Fruit fly (Drosophila melanogaster) whole organism, prepupa: ENCODE measurements around the gene CG6788.
"Not testable (repeated sequence)": the region's sequence is repeated elsewhere in the genome, so short reads cannot be mapped to it uniquely, and the experiment has no call there.

Experiments used
- CG10631 ChIP-seq: fragments of 200-800 bp; sonication (Bioruptor generic); optimal IDR thresholded peaks from 2 replicates; lab custom pipeline; 2016; ENCODE audit warnings: missing biosample characterization, missing genetic modification characterization
- CG10669 ChIP-seq: fragments of 200-800 bp; sonication (Bioruptor generic); optimal IDR thresholded peaks from 3 replicates; lab custom pipeline; 2018; ENCODE audit warnings: missing biosample characterization, mild to moderate bottlenecking, missing genetic modification characterization, moderate library complexity
- CG11762 ChIP-seq: fragments of 200-800 bp; sonication (Bioruptor generic); optimal IDR thresholded peaks from 3 replicates; lab custom pipeline; 2016; ENCODE audit warnings: missing biosample characterization, missing genetic modification characterization; ENCODE audit not compliant: insufficient read depth
- CG11902 ChIP-seq: fragments of 200-800 bp; sonication (Bioruptor generic); optimal IDR thresholded peaks from 3 replicates; lab custom pipeline; 2016; ENCODE audit warnings: missing biosample characterization, missing genetic modification characterization
- CG1621 ChIP-seq: fragments of 200-800 bp; sonication (Bioruptor generic); optimal IDR thresholded peaks from 3 replicates; lab custom pipeline; 2018; ENCODE audit warnings: missing biosample characterization, mild to moderate bottlenecking, missing genetic modification characterization
- CG3032 ChIP-seq: fragments of 200-800 bp; optimal IDR thresholded peaks from 2 replicates; lab custom pipeline; 2019; ENCODE audit warnings: missing biosample characterization, mild to moderate bottlenecking, missing genetic modification characterization, moderate library complexity
- CG31627 ChIP-seq: fragments of 200-800 bp; sonication (Bioruptor generic); optimal IDR thresholded peaks from 3 replicates; lab custom pipeline; 2016; ENCODE audit warnings: missing biosample characterization, missing genetic modification characterization
- CG32006 ChIP-seq: fragments of 200-800 bp; sonication (Bioruptor generic); optimal IDR thresholded peaks from 3 replicates; lab custom pipeline; 2017; ENCODE audit warnings: missing biosample characterization, mild to moderate bottlenecking, missing genetic modification characterization
- CG34406 ChIP-seq: fragments of 200-800 bp; sonication (Bioruptor generic); optimal IDR thresholded peaks from 3 replicates; lab custom pipeline; 2016; ENCODE audit warnings: missing biosample characterization, missing genetic modification characterization
- CG4318 ChIP-seq: fragments of 200-800 bp; sonication (Bioruptor generic); optimal IDR thresholded peaks from 3 replicates; lab custom pipeline; 2017; ENCODE audit warnings: missing biosample characterization, mild to moderate bottlenecking, missing genetic modification characterization
- CG6163 ChIP-seq: fragments of 200-800 bp; sonication (Bioruptor generic); IDR thresholded peaks from 3 replicates; pipeline ENCODE4 v1.3.6; 2022; ENCODE audit warnings: missing biosample characterization, missing genetic modification characterization
- CG6276 ChIP-seq: fragments of 200-800 bp; sonication (Bioruptor generic); optimal IDR thresholded peaks from 2 replicates; lab custom pipeline; 2017; ENCODE audit warnings: missing biosample characterization, mild to moderate bottlenecking, missing genetic modification characterization
- CG6792 ChIP-seq: fragments of 200-800 bp; sonication (Bioruptor generic); optimal IDR thresholded peaks from 3 replicates; lab custom pipeline; 2016; ENCODE audit warnings: missing biosample characterization, missing genetic modification characterization
- CG6808 ChIP-seq: fragments of 200-800 bp; sonication (Bioruptor generic); optimal IDR thresholded peaks from 3 replicates; lab custom pipeline; 2017; ENCODE audit warnings: missing biosample characterization, missing genetic modification characterization, mild to moderate bottlenecking, moderate library complexity, missing genetic modification reagents
- CG6854 ChIP-seq: fragments of 200-800 bp; sonication (Bioruptor generic); optimal IDR thresholded peaks from 2 replicates; lab custom pipeline; 2017; ENCODE audit warnings: missing biosample characterization, mild to moderate bottlenecking, missing genetic modification characterization
- CG7368 ChIP-seq: fragments of 200-800 bp; sonication (Bioruptor generic); optimal IDR thresholded peaks from 3 replicates; lab custom pipeline; 2016; ENCODE audit warnings: missing biosample characterization, missing genetic modification characterization
- Eip78C ChIP-seq: fragments of 200-800 bp; sonication (Bioruptor generic); peaks from one replicate; lab custom pipeline; 2016; ENCODE audit warnings: missing biosample characterization, missing genetic modification characterization
- Ets96B ChIP-seq: fragments of 200-800 bp; optimal IDR thresholded peaks from 2 replicates; lab custom pipeline; 2019; ENCODE audit warnings: missing biosample characterization, mild to moderate bottlenecking, missing genetic modification characterization, moderate library complexity
- Gug ChIP-seq: fragments of 200-800 bp; sonication (Bioruptor generic); IDR thresholded peaks from 2 replicates; pipeline ENCODE4 v1.3.6; 2022; ENCODE audit warnings: missing biosample characterization, missing genetic modification characterization
- Hr38 ChIP-seq: sonication (Bioruptor generic); optimal IDR thresholded peaks from 2 replicates; lab custom pipeline; 2016; ENCODE audit warnings: missing biosample characterization, missing genetic modification characterization
- Hr4 ChIP-seq: fragments of 200-800 bp; sonication (Bioruptor generic); optimal IDR thresholded peaks from 3 replicates; lab custom pipeline; 2016; ENCODE audit warnings: missing biosample characterization, missing genetic modification characterization
- Lpt ChIP-seq: fragments of 200-800 bp; sonication (Bioruptor generic); optimal IDR thresholded peaks from 3 replicates; lab custom pipeline; 2016; ENCODE audit warnings: missing biosample characterization, missing genetic modification characterization
- Met ChIP-seq: fragments of 200-800 bp; sonication (Bioruptor generic); optimal IDR thresholded peaks from 3 replicates; lab custom pipeline; 2016; ENCODE audit warnings: missing biosample characterization, missing genetic modification characterization
- Smox ChIP-seq: fragments of 200-800 bp; sonication (Bioruptor generic); optimal IDR thresholded peaks from 3 replicates; lab custom pipeline; 2016; ENCODE audit warnings: missing biosample characterization, missing genetic modification characterization
- Sox102F ChIP-seq: fragments of 200-800 bp; sonication (Bioruptor generic); optimal IDR thresholded peaks from 2 replicates; lab custom pipeline; 2016; ENCODE audit warnings: missing biosample characterization, mild to moderate bottlenecking, missing genetic modification characterization
- Sox14 ChIP-seq: fragments of 200-800 bp; sonication (Bioruptor generic); optimal IDR thresholded peaks from 3 replicates; lab custom pipeline; 2016; ENCODE audit warnings: missing biosample characterization, missing genetic modification characterization
- achi ChIP-seq: fragments of 200-800 bp; sonication (Bioruptor generic); optimal IDR thresholded peaks from 3 replicates; lab custom pipeline; 2016; ENCODE audit warnings: missing biosample characterization, missing genetic modification characterization
- acj6 ChIP-seq: fragments of 200-800 bp; sonication (Bioruptor generic); optimal IDR thresholded peaks from 3 replicates; lab custom pipeline; 2016; ENCODE audit warnings: missing biosample characterization, missing genetic modification characterization
- cyc ChIP-seq: fragments of 200-800 bp; sonication (Bioruptor generic); optimal IDR thresholded peaks from 3 replicates; lab custom pipeline; 2016; ENCODE audit warnings: missing biosample characterization, missing genetic modification characterization
- dsx ChIP-seq: fragments of 200-800 bp; optimal IDR thresholded peaks from 3 replicates; lab custom pipeline; 2019; ENCODE audit warnings: missing biosample characterization, mild to moderate bottlenecking, missing genetic modification characterization, moderate library complexity; ENCODE audit not compliant: poor library complexity, severe bottlenecking
- fd85E ChIP-seq: fragments of 200-800 bp; sonication (Bioruptor generic); optimal IDR thresholded peaks from 3 replicates; lab custom pipeline; 2016; ENCODE audit warnings: missing biosample characterization, missing genetic modification characterization
- fkh ChIP-seq: fragments of 200-800 bp; sonication (Bioruptor generic); optimal IDR thresholded peaks from 3 replicates; lab custom pipeline; 2017; ENCODE audit warnings: missing biosample characterization, mild to moderate bottlenecking, missing genetic modification characterization, moderate library complexity
- lz ChIP-seq: fragments of 200-800 bp; sonication (Bioruptor generic); optimal IDR thresholded peaks from 3 replicates; lab custom pipeline; 2016; ENCODE audit warnings: missing biosample characterization, missing genetic modification characterization
- net ChIP-seq: fragments of 200-800 bp; sonication (Bioruptor generic); optimal IDR thresholded peaks from 3 replicates; lab custom pipeline; 2016; ENCODE audit warnings: missing biosample characterization, missing genetic modification characterization
- spab ChIP-seq: fragments of 200-800 bp; sonication (Bioruptor generic); optimal IDR thresholded peaks from 2 replicates; lab custom pipeline; 2017; ENCODE audit warnings: missing biosample characterization, mild to moderate bottlenecking, missing genetic modification characterization, missing genetic modification reagents
- svp ChIP-seq: fragments of 200-800 bp; sonication (Bioruptor generic); peaks from one replicate; lab custom pipeline; 2016; ENCODE audit warnings: missing biosample characterization, missing genetic modification characterization
- topi ChIP-seq: fragments of 200-800 bp; sonication (Bioruptor generic); optimal IDR thresholded peaks from 3 replicates; lab custom pipeline; 2016; ENCODE audit warnings: missing biosample characterization, missing genetic modification characterization
- vri ChIP-seq: fragments of 200-800 bp; sonication (Bioruptor generic); optimal IDR thresholded peaks from 3 replicates; lab custom pipeline; 2016; ENCODE audit warnings: missing biosample characterization, mild to moderate bottlenecking, missing genetic modification characterization

The CG6788 gene

DNA sequence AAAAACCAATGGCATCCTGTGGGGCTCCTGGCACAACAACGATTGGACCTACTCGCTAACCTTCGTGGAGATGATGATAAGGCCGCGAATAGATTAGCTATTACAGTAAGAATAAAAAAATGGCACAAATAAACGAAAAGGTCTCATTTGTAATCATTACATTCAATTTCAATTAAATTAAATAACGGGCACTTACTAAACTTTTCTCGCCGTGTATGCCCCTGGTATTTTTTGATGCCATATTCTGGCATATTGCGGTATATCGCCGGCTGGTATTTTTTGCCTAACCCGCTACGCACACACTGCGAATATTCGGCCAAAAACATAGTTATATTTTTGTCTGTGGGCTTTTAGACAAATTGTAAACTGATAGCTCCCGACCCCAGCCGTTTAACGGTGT, 1.3 kb downstream of the CG6788 start, which contains the start of gene Gss1:
Gene Gss1 (plus strand): TSS at position 301 of the 400 bp plus-strand sequence.
- TF ChIP-seq topi; lz (GFP tag; lab: Kevin White, UChicago); CG1621: not testable (repeated sequence)

DNA sequence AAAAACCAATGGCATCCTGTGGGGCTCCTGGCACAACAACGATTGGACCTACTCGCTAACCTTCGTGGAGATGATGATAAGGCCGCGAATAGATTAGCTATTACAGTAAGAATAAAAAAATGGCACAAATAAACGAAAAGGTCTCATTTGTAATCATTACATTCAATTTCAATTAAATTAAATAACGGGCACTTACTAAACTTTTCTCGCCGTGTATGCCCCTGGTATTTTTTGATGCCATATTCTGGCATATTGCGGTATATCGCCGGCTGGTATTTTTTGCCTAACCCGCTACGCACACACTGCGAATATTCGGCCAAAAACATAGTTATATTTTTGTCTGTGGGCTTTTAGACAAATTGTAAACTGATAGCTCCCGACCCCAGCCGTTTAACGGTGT, 11.4 kb downstream of the CG6788 start, which contains the start of gene Gss2:
Gene Gss2 (plus strand): TSS at position 301 of the 400 bp plus-strand sequence.
- TF ChIP-seq CG10669, CG6276, CG11902 (GFP tag; lab: Kevin White, UChicago): not testable (repeated sequence)

dm6 chrX:17907184-17908006, 19.4 kb downstream of the CG6788 start, which contains the start of the genes CG7772 and Vps4:
Gene CG7772, minus strand, starts transcription at chrX:17907261.
Gene Vps4, plus strand, starts transcription at chrX:17907692.
- no peak for TF ChIP-seq acj6 (GFP tag; lab: Kevin White, UChicago)
- TF ChIP-seq Sox14 = peak; percentile 11
- no peak for TF ChIP-seq fd85E
- TF ChIP-seq fkh = peak; percentile 57
- peak; percentile 56 for TF ChIP-seq svp (GFP tag; lab: Kevin White, UChicago)
- TF ChIP-seq spab (GFP tag; lab: Kevin White, UChicago) = no peak
- peak; percentile 37 for TF ChIP-seq Eip78C (GFP tag; lab: Kevin White, UChicago)

dm6 chrX:17910606-17910940, 22.6 kb downstream of the CG6788 start:
- TF ChIP-seq CG3032 (tag; lab: Kevin White, UChicago) (no peak), Hr4 (no peak), fd85E (no peak), Eip78C (GFP tag; lab: Kevin White, UChicago) (no peak), acj6 (GFP tag; lab: Kevin White, UChicago) (no peak)

DNA sequence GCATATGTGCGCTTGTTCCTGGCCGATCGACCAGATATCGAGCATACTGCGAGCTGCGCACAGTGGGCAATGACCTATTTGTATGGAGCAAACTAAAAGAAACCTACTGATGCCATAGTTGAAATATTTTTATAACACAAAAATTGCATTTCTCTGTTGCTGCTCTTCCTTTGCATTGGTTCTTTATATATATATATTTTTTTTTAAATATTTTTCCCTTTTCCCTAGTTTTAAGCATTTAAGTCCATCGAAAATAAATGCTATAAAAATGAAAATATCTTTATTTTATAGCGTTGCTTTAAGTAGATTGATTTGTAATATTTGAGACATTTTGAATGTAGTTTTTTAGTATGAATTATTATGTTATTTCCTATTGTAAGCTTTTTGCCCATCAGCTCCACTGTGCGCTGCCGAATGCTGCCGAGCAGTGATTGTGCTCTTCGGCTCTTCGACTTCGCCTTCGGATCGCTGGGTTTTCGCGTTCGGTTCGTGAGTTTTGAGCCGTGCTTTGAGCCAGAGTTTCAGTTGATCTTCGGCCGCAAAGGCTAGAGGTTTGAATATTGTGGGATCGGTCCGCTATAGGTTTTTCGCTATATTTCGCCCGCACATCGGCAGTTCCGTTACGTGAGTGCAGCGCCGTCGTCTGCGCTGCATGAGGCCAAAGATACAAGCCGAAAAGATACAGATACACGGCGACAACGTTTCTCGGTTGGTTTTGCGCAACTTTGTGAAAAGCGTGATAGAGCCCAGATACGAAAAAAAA, 23.1 kb downstream of the CG6788 start, which contains the start of gene CG6847:
Gene CG6847 (plus strand): TSS at position 522 of the 763 bp plus-strand sequence.
- TF ChIP-seq Lpt (GFP tag; lab: Kevin White, UChicago) (peak; percentile 65), CG11902 (GFP tag; lab: Kevin White, UChicago) (peak; percentile 27), dsx (GFP tag; lab: Kevin White, UChicago) (peak; percentile 65), cyc (GFP tag; lab: Kevin White, UChicago) (peak; percentile 58), CG10631 (peak; percentile 75), CG34406 (GFP tag; lab: Kevin White, UChicago) (peak; percentile 84), vri (GFP tag; lab: Kevin White, UChicago) (peak; percentile 23), Hr38 (no peak), CG3032 (tag; lab: Kevin White, UChicago) (peak; percentile 58), achi (GFP tag; lab: Kevin White, UChicago) (peak; percentile 85), CG32006 (GFP tag; lab: Kevin White, UChicago) (peak; percentile 94), Gug (GFP tag; lab: Robert Waterston, UW) (peak; percentile 59), CG6854 (GFP tag; lab: Kevin White, UChicago) (no peak), CG6163 (GFP tag; lab: Robert Waterston, UW) (peak; percentile 61; the same call in 2 of the 3 replicates), Ets96B (tag; lab: Kevin White, UChicago) (peak; percentile 36), CG6792 (GFP tag; lab: Kevin White, UChicago) (peak; percentile 77), CG31627 (GFP tag; lab: Kevin White, UChicago) (peak; percentile 42), net (peak; percentile 78), CG7368 (no peak), acj6 (GFP tag; lab: Kevin White, UChicago) (peak; percentile 67), fkh (peak; percentile 4), Sox102F (GFP tag; lab: Kevin White, UChicago) (peak; percentile 66), CG11762 (GFP tag; lab: Kevin White, UChicago) (peak; percentile 48), fd85E (no peak), Met (peak; percentile 66), Sox14 (peak; percentile 58), Eip78C (GFP tag; lab: Kevin White, UChicago) (peak; percentile 92), CG4318 (GFP tag; lab: Kevin White, UChicago) (peak; percentile 90), lz (GFP tag; lab: Kevin White, UChicago) (peak; percentile 69), CG6808 (GFP tag; lab: Kevin White, UChicago) (peak; percentile 52), CG6276 (GFP tag; lab: Kevin White, UChicago) (peak; percentile 80), Smox (GFP tag; lab: Kevin White, UChicago) (peak; percentile 59), svp (GFP tag; lab: Kevin White, UChicago) (peak; percentile 92)
